Worm (Caenorhabditis elegans) whole organism, young adult: ENCODE results near the gene C16C8.7.

Source experiments
- F37B4.10 ChIP-seq: fragments of 200-800 bp; sonication (Bioruptor generic); IDR thresholded peaks from 2 replicates; pipeline ENCODE4 v1.3.6; 2022; ENCODE audit warnings: missing genetic modification characterization, missing compliant biosample characterization
- F52B5.7 ChIP-seq: sonication (generic microtip); optimal IDR thresholded peaks from 2 replicates; lab custom pipeline; 2016; ENCODE audit warnings: mild to moderate bottlenecking, missing genetic modification characterization, missing compliant biosample characterization
- Y56A3A.18 ChIP-seq: fragments of 200-800 bp; sonication (Bioruptor generic); IDR thresholded peaks from 2 replicates; pipeline ENCODE4 v1.3.6; 2022; ENCODE audit warnings: missing genetic modification reagents, missing genetic modification characterization, missing compliant biosample characterization
- aptf-2 ChIP-seq: fragments of 200-800 bp; sonication (Bioruptor generic); conservative IDR thresholded peaks from 2 replicates; pipeline ENCODE4 v1.3.6; 2022; ENCODE audit warnings: missing genetic modification reagents, missing genetic modification characterization, missing compliant biosample characterization
- dox-1 ChIP-seq: fragments of 200-800 bp; sonication (Bioruptor generic); IDR thresholded peaks from 2 replicates; pipeline ENCODE4 v1.3.6; 2022; ENCODE audit warnings: missing genetic modification reagents, missing genetic modification characterization, missing compliant biosample characterization
- egrh-3 ChIP-seq: fragments of 200-800 bp; sonication (Bioruptor generic); IDR thresholded peaks from 2 replicates; pipeline ENCODE4 v1.3.6; 2022; ENCODE audit warnings: missing genetic modification reagents, missing genetic modification characterization, missing compliant biosample characterization
- hmg-1.2 ChIP-seq: fragments of 200-800 bp; sonication (Bioruptor generic); IDR thresholded peaks from 2 replicates; pipeline ENCODE4 v1.3.6; 2022; ENCODE audit warnings: missing genetic modification reagents, missing genetic modification characterization, missing compliant biosample characterization
- lin-40 ChIP-seq: sonication (generic microtip); optimal IDR thresholded peaks from 2 replicates; lab custom pipeline; 2016; ENCODE audit warnings: missing genetic modification characterization, mild to moderate bottlenecking, missing compliant biosample characterization, missing genotype, missing genetic modification reagents
- lin-54 ChIP-seq: fragments of 200-800 bp; sonication (Bioruptor generic); optimal IDR thresholded peaks from 2 replicates; lab custom pipeline; 2018; ENCODE audit warnings: mild to moderate bottlenecking, missing genetic modification characterization, missing compliant biosample characterization
- mxl-1 ChIP-seq: sonication (generic microtip); optimal IDR thresholded peaks from 2 replicates; lab custom pipeline; 2016; ENCODE audit warnings: missing genetic modification characterization, missing compliant biosample characterization
- nfyb-1 ChIP-seq: fragments of 200-800 bp; sonication (Bioruptor generic); IDR thresholded peaks from 2 replicates; pipeline ENCODE4 v1.3.6; 2022; ENCODE audit warnings: missing genetic modification reagents, missing genetic modification characterization, missing compliant biosample characterization
- snpc-3.4 ChIP-seq: sonication (generic microtip); optimal IDR thresholded peaks from 2 replicates; lab custom pipeline; 2017; ENCODE audit warnings: missing genetic modification characterization, mild to moderate bottlenecking, missing compliant biosample characterization, antibody characterized with exemption, moderate library complexity, missing genotype, missing genetic modification reagents
- snpc-4 ChIP-seq, 5 experiments: fragments of 150-350 bp in 1 of 5; sonication (generic microtip) in 4 of 5; optimal IDR thresholded peaks; 2 replicates each; lab custom pipeline; 2014 to 2018; ENCODE audit warnings: missing genetic modification characterization in 5 of 5, missing biosample characterization in 3 of 5, antibody characterized with exemption in 2 of 5, mild to moderate bottlenecking in 2 of 5, missing compliant biosample characterization in 2 of 5, missing genotype in 2 of 5, moderate library complexity in 2 of 5, missing genetic modification reagents in 1 of 5
- zfh-2 ChIP-seq: fragments of 200-800 bp; sonication (Bioruptor generic); conservative IDR thresholded peaks from 2 replicates; pipeline ENCODE4 v1.3.6; 2022; ENCODE audit warnings: missing genetic modification reagents, missing genetic modification characterization, missing compliant biosample characterization
- ztf-22 ChIP-seq: fragments of 200-800 bp; sonication (Bioruptor generic); optimal IDR thresholded peaks from 2 replicates; lab custom pipeline; 2018; ENCODE audit warnings: mild to moderate bottlenecking, missing genetic modification characterization, moderate library complexity, missing compliant biosample characterization
- ztf-25 ChIP-seq: fragments of 200-800 bp; sonication (Bioruptor generic); IDR thresholded peaks from 2 replicates; pipeline ENCODE4 v1.3.6; 2022; ENCODE audit warnings: missing genetic modification reagents, missing genetic modification characterization, missing compliant biosample characterization

C16C8.7 gene

DNA sequence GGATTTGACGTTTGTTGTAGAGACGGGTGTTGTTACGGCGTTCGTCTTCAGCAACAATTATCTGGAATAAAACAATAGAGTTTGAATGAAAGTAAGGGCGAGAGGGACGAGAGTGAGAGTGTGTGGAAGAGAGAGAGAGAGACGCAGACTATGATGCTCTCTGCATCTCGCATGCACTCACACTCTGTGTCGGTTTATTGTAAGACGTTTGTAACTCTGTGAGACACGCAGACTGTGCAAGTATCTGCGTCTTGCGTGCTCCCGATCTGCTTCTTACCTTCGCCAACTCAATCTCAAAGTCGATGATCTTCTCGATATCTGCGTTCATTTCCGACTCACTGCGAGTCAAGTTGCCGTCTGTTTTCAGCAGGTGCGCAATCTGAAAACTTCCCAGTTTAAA is 37.0 kb downstream of the C16C8.7 start:
- TF ChIP-seq mxl-1 (tag; lab: Kevin White, UChicago) (no peak), snpc-3.4 (tag; lab: Kevin White, UChicago) (no peak), snpc-4 (GFP tag; optimal IDR thresholded peaks at IDR 0.05; lab: Kevin White, UChicago) (no peak), snpc-4 (tag; optimal IDR thresholded peaks at IDR 0.05; lab: Kevin White, UChicago) (no peak), nfyb-1 (GFP tag; lab: Robert Waterston, UW) (no peak), hmg-1.2 (GFP tag; lab: Robert Waterston, UW) (peak; percentile 34; the same call in 1 of the 2 replicates), zfh-2 (GFP tag; lab: Robert Waterston, UW) (no peak), dox-1 (no peak), ztf-22 (GFP tag; lab: Kevin White, UChicago) (no peak)

DNA sequence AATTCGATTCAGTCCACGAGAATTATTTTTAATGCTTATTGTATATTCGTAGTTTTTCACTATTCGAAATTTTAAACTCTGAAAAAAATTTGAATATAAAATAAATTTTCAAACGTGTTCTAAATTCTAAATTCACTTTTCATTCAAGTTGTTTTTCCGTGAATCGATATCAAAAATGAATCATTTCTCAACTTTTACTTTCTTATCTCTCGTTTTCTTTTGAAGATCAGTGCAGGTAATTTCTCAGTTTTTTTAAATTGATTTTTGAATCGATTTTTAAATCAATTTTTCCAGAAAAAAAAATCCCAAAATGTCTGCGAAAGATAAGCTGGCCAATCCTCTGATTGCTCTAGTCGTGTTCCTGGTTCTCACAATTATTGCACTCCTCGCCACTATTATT is 43.4 kb downstream of the C16C8.7 start, which contains the start of gene nep-6:
Gene nep-6, plus strand, starts transcription at position 301 of the 400 bp plus-strand sequence.
- no peak for TF ChIP-seq ztf-25 (GFP tag; lab: Robert Waterston, UW)
- no peak for TF ChIP-seq lin-40
- TF ChIP-seq F52B5.7 (tag; lab: Kevin White, UChicago), result no peak

ce11 chrII:3414383-3414910 is 45.5 kb downstream of the C16C8.7 start, which contains the start of the genes F18A12.7 and F18A12.2:
Gene F18A12.7, minus strand, starts transcription at chrII:3414483.
Gene F18A12.2, plus strand, starts transcription at chrII:3414860.
- no peak for TF ChIP-seq Y56A3A.18
- peak; percentile 67; the same call in 1 of the 2 replicates for TF ChIP-seq aptf-2 (GFP tag; lab: Robert Waterston, UW)
- no peak for TF ChIP-seq egrh-3 (GFP tag; lab: Robert Waterston, UW)
- no peak for TF ChIP-seq F37B4.10 (GFP tag; lab: Robert Waterston, UW)
- no peak for TF ChIP-seq lin-54 (GFP tag; lab: Kevin White, UChicago)
